Fruit fly (Drosophila melanogaster) whole organism, embryonic: ENCODE results near the gene EndoGI.

Experiments used
- Abd-B ChIP-seq: fragments of 200-800 bp; sonication (Bioruptor generic); optimal IDR thresholded peaks from 2 replicates; lab custom pipeline; 2018; ENCODE audit warnings: missing biosample characterization, mild to moderate bottlenecking, missing genetic modification characterization, moderate library complexity
- Antp ChIP-seq: fragments of 200-800 bp; sonication (Bioruptor generic); optimal IDR thresholded peaks from 3 replicates; lab custom pipeline; 2016; ENCODE audit warnings: missing biosample characterization, missing genetic modification characterization
- CG10565 ChIP-seq: fragments of 200-800 bp; sonication (Bioruptor generic); optimal IDR thresholded peaks from 3 replicates; lab custom pipeline; 2016; ENCODE audit warnings: missing biosample characterization, mild to moderate bottlenecking, missing genetic modification characterization
- CG11247 ChIP-seq: fragments of 200-800 bp; sonication (Bioruptor generic); IDR thresholded peaks from 2 replicates; pipeline ENCODE4 v1.3.6; 2022; ENCODE audit warnings: missing biosample characterization, missing genetic modification characterization
- CG11696 ChIP-seq: fragments of 200-800 bp; sonication (Bioruptor generic); IDR thresholded peaks from 2 replicates; pipeline ENCODE4 v1.3.6; 2022; ENCODE audit warnings: missing biosample characterization, missing genetic modification characterization
- CG12219 ChIP-seq: fragments of 200-800 bp; sonication (Bioruptor generic); optimal IDR thresholded peaks from 3 replicates; lab custom pipeline; 2018; ENCODE audit warnings: missing biosample characterization, mild to moderate bottlenecking, missing genetic modification characterization
- CG12769 ChIP-seq: fragments of 200-800 bp; sonication (Bioruptor generic); optimal IDR thresholded peaks from 2 replicates; lab custom pipeline; 2019; ENCODE audit warnings: missing biosample characterization, mild to moderate bottlenecking, missing genetic modification characterization, moderate library complexity
- CG18599 ChIP-seq: fragments of 200-800 bp; sonication (Bioruptor generic); optimal IDR thresholded peaks from 3 replicates; lab custom pipeline; 2017; ENCODE audit warnings: missing biosample characterization, missing genetic modification characterization, mild to moderate bottlenecking, moderate library complexity, missing genetic modification reagents
- CG18619 ChIP-seq: fragments of 200-800 bp; sonication (Bioruptor generic); optimal IDR thresholded peaks from 3 replicates; lab custom pipeline; 2017; ENCODE audit warnings: missing biosample characterization, mild to moderate bottlenecking, missing genetic modification characterization
- CG30020 ChIP-seq: fragments of 200-800 bp; optimal IDR thresholded peaks from 2 replicates; lab custom pipeline; 2019; ENCODE audit warnings: missing biosample characterization, mild to moderate bottlenecking, missing genetic modification characterization, moderate library complexity
- CG30403 ChIP-seq: fragments of 200-800 bp; sonication (Bioruptor generic); optimal IDR thresholded peaks from 3 replicates; lab custom pipeline; 2016; ENCODE audit warnings: missing biosample characterization, missing genetic modification characterization
- CG3163 ChIP-seq: fragments of 200-800 bp; sonication (Bioruptor generic); optimal IDR thresholded peaks from 3 replicates; lab custom pipeline; 2016; ENCODE audit warnings: missing biosample characterization, missing genetic modification characterization
- CG33213 ChIP-seq: fragments of 200-800 bp; sonication (Bioruptor generic); optimal IDR thresholded peaks from 3 replicates; lab custom pipeline; 2016; ENCODE audit warnings: missing biosample characterization, missing genetic modification characterization
- CG4617 ChIP-seq: fragments of 200-800 bp; sonication (Bioruptor generic); optimal IDR thresholded peaks from 3 replicates; lab custom pipeline; 2016; ENCODE audit warnings: missing biosample characterization, missing genetic modification characterization, borderline replicate concordance
- CG5953 ChIP-seq: fragments of 200-800 bp; sonication (Bioruptor generic); IDR thresholded peaks from 2 replicates; pipeline ENCODE4 v1.3.6; 2022; ENCODE audit warnings: missing biosample characterization, missing genetic modification characterization
- CG6654 ChIP-seq: fragments of 200-800 bp; sonication (Bioruptor generic); optimal IDR thresholded peaks from 2 replicates; lab custom pipeline; 2017; ENCODE audit warnings: missing biosample characterization, mild to moderate bottlenecking, missing genetic modification characterization
- CG7839 ChIP-seq: fragments of 200-800 bp; sonication (Bioruptor generic); optimal IDR thresholded peaks from 3 replicates; lab custom pipeline; 2018; ENCODE audit warnings: missing biosample characterization, mild to moderate bottlenecking, missing genetic modification characterization, moderate library complexity
- CG8944 ChIP-seq: fragments of 200-800 bp; sonication (Bioruptor generic); optimal IDR thresholded peaks from 3 replicates; lab custom pipeline; 2016; ENCODE audit warnings: missing biosample characterization, missing genetic modification characterization
- D ChIP-seq, 2 experiments: fragments of 200-800 bp in 1 of 2; fragments of >200 bp in 1 of 2; sonication (Bioruptor generic) in 1 of 2; optimal IDR thresholded peaks; 2 replicates in 1 of 2; 3 replicates in 1 of 2; lab custom pipeline; 2017; ENCODE audit warnings: mild to moderate bottlenecking in 1 of 2, missing biosample characterization in 1 of 2, missing genetic modification characterization in 1 of 2, missing genetic modification reagents in 1 of 2
- Dfd ChIP-seq, 2 experiments: fragments of >200 bp; optimal IDR thresholded peaks; 2 replicates each; lab custom pipeline; 2017; ENCODE audit warnings: missing biosample characterization in 2 of 2, missing genetic modification characterization in 2 of 2
- Drgx ChIP-seq: fragments of 200-800 bp; sonication (Bioruptor generic); IDR thresholded peaks from 2 replicates; pipeline ENCODE4 v1.3.6; 2022; ENCODE audit warnings: missing biosample characterization, missing genetic modification characterization
- HLH54F ChIP-seq: fragments of 200-800 bp; sonication (Bioruptor generic); optimal IDR thresholded peaks from 3 replicates; lab custom pipeline; 2016; ENCODE audit warnings: missing biosample characterization, missing genetic modification characterization
- Hey ChIP-seq: fragments of 200-800 bp; sonication (Bioruptor generic); optimal IDR thresholded peaks from 3 replicates; lab custom pipeline; 2018; ENCODE audit warnings: missing biosample characterization, mild to moderate bottlenecking, missing genetic modification characterization
- HmgZ ChIP-seq: fragments of 200-800 bp; sonication (Bioruptor generic); optimal IDR thresholded peaks from 2 replicates; lab custom pipeline; 2018; ENCODE audit warnings: missing biosample characterization, mild to moderate bottlenecking, missing genetic modification characterization
- Hmr ChIP-seq: fragments of 200-800 bp; sonication (Bioruptor generic); optimal IDR thresholded peaks from 3 replicates; lab custom pipeline; 2017; ENCODE audit warnings: mild to moderate bottlenecking, missing biosample characterization, missing genetic modification reagents, missing genetic modification characterization
- Kr ChIP-seq: fragments of 200-800 bp; sonication (Bioruptor generic); optimal IDR thresholded peaks from 2 replicates; lab custom pipeline; 2017; ENCODE audit warnings: missing biosample characterization, mild to moderate bottlenecking, missing genetic modification characterization
- Nf-YB ChIP-seq: fragments of 200-800 bp; sonication (Bioruptor generic); optimal IDR thresholded peaks from 3 replicates; lab custom pipeline; 2019; ENCODE audit warnings: missing biosample characterization, mild to moderate bottlenecking, missing genetic modification characterization, moderate library complexity
- Sin3A ChIP-seq: fragments of >200 bp; optimal IDR thresholded peaks from 2 replicates; lab custom pipeline; 2018
- Spps ChIP-seq: fragments of 200-800 bp; sonication (Bioruptor generic); optimal IDR thresholded peaks from 2 replicates; lab custom pipeline; 2018; ENCODE audit warnings: missing biosample characterization, mild to moderate bottlenecking, missing genetic modification characterization
- Vsx1 ChIP-seq: fragments of 200-800 bp; sonication (Bioruptor generic); optimal IDR thresholded peaks from 2 replicates; lab custom pipeline; 2017; ENCODE audit warnings: missing biosample characterization, mild to moderate bottlenecking, missing genetic modification characterization, missing genetic modification reagents
- ap ChIP-seq: fragments of 200-800 bp; sonication (Bioruptor generic); IDR thresholded peaks from 2 replicates; pipeline ENCODE4 v1.3.6; 2022; ENCODE audit warnings: missing biosample characterization, missing genetic modification characterization
- cas ChIP-seq: fragments of 200-800 bp; sonication (Bioruptor generic); IDR thresholded peaks from 2 replicates; pipeline ENCODE4 v1.3.6; 2022; ENCODE audit warnings: missing biosample characterization, missing genetic modification characterization
- caup ChIP-seq: fragments of 200-800 bp; sonication (Bioruptor generic); optimal IDR thresholded peaks from 3 replicates; lab custom pipeline; 2017; ENCODE audit warnings: missing biosample characterization, mild to moderate bottlenecking, missing genetic modification characterization, moderate library complexity; ENCODE audit not compliant: severe bottlenecking
- ci ChIP-seq: fragments of 200-800 bp; sonication (Bioruptor generic); IDR thresholded peaks from 3 replicates; pipeline ENCODE4 v1.3.6; 2022; ENCODE audit warnings: missing biosample characterization, missing genetic modification characterization
- crp ChIP-seq, 2 experiments: fragments of 200-800 bp; sonication (Bioruptor generic); optimal IDR thresholded peaks; 2 replicates in 1 of 2; 3 replicates in 1 of 2; lab custom pipeline; 2017; ENCODE audit warnings: missing biosample characterization in 2 of 2, missing genetic modification characterization in 2 of 2, mild to moderate bottlenecking in 1 of 2, moderate library complexity in 1 of 2
- disco-r ChIP-seq: fragments of 200-800 bp; sonication (Bioruptor generic); optimal IDR thresholded peaks from 2 replicates; lab custom pipeline; 2016; ENCODE audit warnings: missing biosample characterization, missing genetic modification characterization
- fd3F ChIP-seq: fragments of 200-800 bp; sonication (Bioruptor generic); optimal IDR thresholded peaks from 2 replicates; lab custom pipeline; 2018; ENCODE audit warnings: missing biosample characterization, mild to moderate bottlenecking, missing genetic modification characterization, moderate library complexity
- fru ChIP-seq: fragments of >200 bp; optimal IDR thresholded peaks from 2 replicates; lab custom pipeline; 2017
- klu ChIP-seq: fragments of 200-800 bp; sonication (Bioruptor generic); IDR thresholded peaks from 2 replicates; pipeline ENCODE4 v1.3.6; 2022; ENCODE audit warnings: missing biosample characterization, missing genetic modification characterization
- nau ChIP-seq: fragments of 200-800 bp; sonication (Bioruptor generic); optimal IDR thresholded peaks from 3 replicates; lab custom pipeline; 2017; ENCODE audit warnings: missing biosample characterization, mild to moderate bottlenecking, missing genetic modification characterization, missing genetic modification reagents
- nmo ChIP-seq: fragments of 200-800 bp; sonication (Bioruptor generic); optimal IDR thresholded peaks from 2 replicates; lab custom pipeline; 2018; ENCODE audit warnings: missing biosample characterization, mild to moderate bottlenecking, missing genetic modification characterization, moderate library complexity
- ranshi ChIP-seq: fragments of 200-800 bp; sonication (Bioruptor generic); IDR thresholded peaks from 2 replicates; pipeline ENCODE4 v1.3.6; 2022; ENCODE audit warnings: missing biosample characterization, missing genetic modification characterization
- slp2 ChIP-seq: fragments of 200-800 bp; sonication (Bioruptor generic); optimal IDR thresholded peaks from 2 replicates; lab custom pipeline; 2016; ENCODE audit warnings: missing biosample characterization, missing genetic modification characterization
- unc-4 ChIP-seq: fragments of 200-800 bp; sonication (Bioruptor generic); IDR thresholded peaks from 2 replicates; pipeline ENCODE4 v1.3.6; 2022; ENCODE audit warnings: missing biosample characterization, missing genetic modification characterization; ENCODE audit not compliant: partially characterized antibody
- usp ChIP-seq: fragments of >200 bp; optimal IDR thresholded peaks from 2 replicates; lab custom pipeline; 2017; ENCODE audit warnings: missing biosample characterization, missing genetic modification characterization
- vvl ChIP-seq: fragments of 200-800 bp; sonication (Bioruptor generic); IDR thresholded peaks from 2 replicates; pipeline ENCODE4 v1.3.6; 2022; ENCODE audit warnings: missing biosample characterization, missing genetic modification characterization
- wek ChIP-seq: fragments of 200-800 bp; sonication (Bioruptor generic); optimal IDR thresholded peaks from 3 replicates; lab custom pipeline; 2018; ENCODE audit warnings: missing biosample characterization, mild to moderate bottlenecking, missing genetic modification characterization, moderate library complexity
- zfh2 ChIP-seq: fragments of 200-800 bp; sonication (Bioruptor generic); optimal IDR thresholded peaks from 2 replicates; lab custom pipeline; 2016; ENCODE audit warnings: missing biosample characterization, missing genetic modification characterization

The EndoGI gene

DNA sequence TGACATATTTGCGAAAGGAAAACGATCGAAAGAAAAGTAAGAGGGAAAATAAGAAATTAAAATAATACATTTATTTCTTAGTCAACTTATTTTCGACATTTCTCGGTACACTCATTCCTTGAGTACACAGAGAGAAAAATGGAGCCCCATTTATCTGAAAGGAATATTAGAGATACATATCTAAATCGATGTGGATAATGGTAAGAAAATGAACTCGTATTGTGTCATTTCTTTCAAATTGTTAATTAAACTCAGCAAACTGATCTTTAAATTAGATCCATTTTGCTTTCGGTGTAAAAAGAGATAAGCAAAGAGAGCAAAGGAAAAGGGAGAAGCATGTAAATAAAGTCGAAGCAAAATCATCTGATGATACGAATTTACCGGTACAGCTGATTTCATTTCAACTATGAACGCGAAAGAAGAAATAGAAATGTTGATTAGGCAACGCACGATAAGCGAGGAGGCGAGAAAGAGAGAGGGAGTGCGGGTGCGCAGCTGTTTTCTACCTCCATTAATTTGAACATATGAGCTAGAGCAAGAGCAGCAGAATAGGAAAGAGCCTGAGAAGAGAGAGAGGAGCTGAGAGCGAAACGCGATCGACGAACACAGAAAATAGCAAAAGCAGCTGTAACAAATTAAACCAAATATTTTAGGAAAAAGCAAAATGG is 28.3 kb downstream of the EndoGI start (continued):
- TF ChIP-seq D (optimal IDR thresholded peaks at IDR 0.05; lab: Kevin White, UChicago) (no peak), D (GFP tag; optimal IDR thresholded peaks at IDR 0.05; lab: Kevin White, UChicago) (peak; percentile 81), CG10565 (GFP tag; lab: Kevin White, UChicago) (no peak), CG11696 (GFP tag; lab: Robert Waterston, UW) (no peak), Abd-B (GFP tag; lab: Kevin White, UChicago) (peak; percentile 88), HLH54F (GFP tag; lab: Kevin White, UChicago) (peak; percentile 87), nmo (GFP tag; lab: Kevin White, UChicago) (peak; percentile 90), Nf-YB (GFP tag; lab: Kevin White, UChicago) (peak; percentile 63), CG33213 (GFP tag; lab: Kevin White, UChicago) (peak; percentile 82), Kr (GFP tag; lab: Kevin White, UChicago) (peak; percentile 15), Drgx (GFP tag; lab: Robert Waterston, UW) (no peak), fru (lab: Kevin White, UChicago) (no peak), caup (GFP tag; lab: Kevin White, UChicago) (peak; percentile 82), CG5953 (no peak), Sin3A (lab: Kevin White, UChicago) (no peak), ap (no peak), zfh2 (GFP tag; lab: Kevin White, UChicago) (peak; percentile 85), Spps (tag; lab: Kevin White, UChicago) (peak; percentile 87), ranshi (GFP tag; lab: Robert Waterston, UW) (no peak), ci (GFP tag; lab: Robert Waterston, UW) (no peak), vvl (GFP tag; lab: Robert Waterston, UW) (no peak), CG8944 (GFP tag; lab: Kevin White, UChicago) (peak; percentile 84), HmgZ (tag; lab: Kevin White, UChicago) (peak; percentile 90), CG11247 (GFP tag; lab: Robert Waterston, UW) (no peak), CG3163 (GFP tag; lab: Kevin White, UChicago) (peak; percentile 68), slp2 (GFP tag; lab: Kevin White, UChicago) (peak; percentile 85), CG4617 (GFP tag; lab: Kevin White, UChicago) (peak; percentile 61), CG7839 (tag; lab: Kevin White, UChicago) (peak; percentile 92), cas (GFP tag; lab: Robert Waterston, UW) (no peak), Dfd (GFP tag; optimal IDR thresholded peaks at IDR 0.05; lab: Kevin White, UChicago) (no peak), CG6654 (GFP tag; lab: Kevin White, UChicago) (peak; percentile 66), Hey (tag; lab: Kevin White, UChicago) (no peak), Hmr (peak; percentile 76), klu (GFP tag; lab: Robert Waterston, UW) (no peak), unc-4 (GFP tag; lab: Robert Waterston, UW) (no peak)

DNA sequence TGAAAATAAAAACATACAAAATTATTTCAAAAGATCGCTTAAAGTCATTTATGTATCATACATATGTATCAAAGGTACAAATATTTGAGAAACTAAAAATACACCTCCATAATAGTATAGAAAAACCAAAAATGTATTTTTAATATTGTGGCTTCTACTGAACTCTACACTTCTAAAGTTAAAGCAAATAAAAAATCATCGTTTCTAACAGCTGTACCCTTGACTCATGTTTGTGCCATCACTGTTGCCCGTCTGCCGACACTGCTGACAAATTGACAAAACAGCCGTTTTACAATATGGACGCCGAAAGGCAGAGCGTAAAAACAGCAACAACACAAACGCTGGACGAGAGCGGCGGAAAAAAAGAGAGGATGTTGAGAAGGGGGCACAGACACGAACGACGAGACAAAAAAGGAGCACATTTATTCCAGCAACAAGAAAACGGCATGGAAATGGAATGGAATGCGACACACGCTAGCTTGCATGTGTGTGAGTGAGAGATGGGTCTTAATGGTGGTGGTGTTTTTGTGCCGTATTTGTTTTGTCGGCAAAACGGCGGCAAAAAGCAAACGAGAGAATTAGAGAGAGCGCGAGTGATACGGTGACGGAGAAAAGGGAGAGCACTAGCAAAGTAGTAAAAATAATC is 29.0 kb downstream of the EndoGI start:
- TF ChIP-seq usp (no peak), disco-r (GFP tag; lab: Kevin White, UChicago) (peak; percentile 61), Dfd (GFP tag; optimal IDR thresholded peaks at IDR 0.05; lab: Kevin White, UChicago) (no peak), nau (peak; percentile 83), CG5953 (no peak), crp (GFP tag; optimal IDR thresholded peaks at IDR 0.05; lab: Kevin White, UChicago) (peak; percentile 1 to 73), CG30020 (tag; lab: Kevin White, UChicago) (peak; percentile 32), CG18619 (GFP tag; lab: Kevin White, UChicago) (peak; percentile 86), CG12769 (tag; lab: Kevin White, UChicago) (peak; percentile 73), CG12219 (GFP tag; lab: Kevin White, UChicago) (peak; percentile 57), fd3F (GFP tag; lab: Kevin White, UChicago) (peak; percentile 76), CG30403 (peak; percentile 82), CG18599 (peak; percentile 87), HmgZ (tag; lab: Kevin White, UChicago) (peak; percentile 59), Antp (GFP tag; lab: Kevin White, UChicago) (peak; percentile 67), Vsx1 (GFP tag; lab: Kevin White, UChicago) (peak; percentile 54), wek (GFP tag; lab: Kevin White, UChicago) (no peak)
